Fruit fly (Drosophila melanogaster): ENCODE data around the gene mkg-p.

mkg-p gene

dm6 chr3L:8423156-8423555 is 18.1 kb upstream of the mkg-p start (continued):
- TF ChIP-seq shn (GFP tag; optimal IDR thresholded peaks at IDR 0.05) = no peak
- TF ChIP-seq onecut (GFP tag; IDR thresholded peaks at IDR 0.05) = no peak
- TF ChIP-seq CG1024 (GFP tag; IDR thresholded peaks at IDR 0.05) = no peak
- no peak for TF ChIP-seq Fer1 (GFP tag; optimal IDR thresholded peaks at IDR 0.05)
- no peak for TF ChIP-seq disco-r (GFP tag; optimal IDR thresholded peaks at IDR 0.05)
- no peak for TF ChIP-seq otp (GFP tag; IDR thresholded peaks at IDR 0.05)
- TF ChIP-seq Tbp (GFP tag; optimal IDR thresholded peaks at IDR 0.05) = no peak
- no peak for TF ChIP-seq CG1603 (tag; optimal IDR thresholded peaks at IDR 0.05)
- TF ChIP-seq tup (GFP tag; optimal IDR thresholded peaks at IDR 0.05) = no peak
- TF ChIP-seq CG12659 (GFP tag; optimal IDR thresholded peaks at IDR 0.05) = no peak
- TF ChIP-seq CG17186 (GFP tag; optimal IDR thresholded peaks at IDR 0.05) = no peak
- no peak for TF ChIP-seq insv (GFP tag; optimal IDR thresholded peaks at IDR 0.05)
- TF ChIP-seq ATbp (GFP tag; optimal IDR thresholded peaks at IDR 0.05) = peak; percentile 14
- TF ChIP-seq cato (GFP tag; optimal IDR thresholded peaks at IDR 0.05; ENCODE audit: borderline replicate concordance) = no peak
- TF ChIP-seq CG2202 (tag; optimal IDR thresholded peaks at IDR 0.05) = no peak
- TF ChIP-seq ara (GFP tag; IDR thresholded peaks at IDR 0.05) = no peak
- TF ChIP-seq croc (GFP tag; conservative IDR thresholded peaks at IDR 0.05) = no peak
- no peak for TF ChIP-seq Camta (GFP tag; optimal IDR thresholded peaks at IDR 0.05)
- TF ChIP-seq dimm (GFP tag; IDR thresholded peaks at IDR 0.05) = no peak
- no peak for TF ChIP-seq CG7271 (tag; optimal IDR thresholded peaks at IDR 0.05)
- TF ChIP-seq chinmo (GFP tag; IDR thresholded peaks at IDR 0.05; ENCODE audit: partially characterized antibody) = no peak
- no peak for TF ChIP-seq CG13894 (tag; optimal IDR thresholded peaks at IDR 0.05)
- TF ChIP-seq CG15601 (tag; optimal IDR thresholded peaks at IDR 0.05) = no peak
- TF ChIP-seq CG17568 (GFP tag; optimal IDR thresholded peaks at IDR 0.05) = no peak
- no peak for TF ChIP-seq CG31224 (GFP tag; IDR thresholded peaks at IDR 0.05)
- no peak for TF ChIP-seq CG12942 (GFP tag; optimal IDR thresholded peaks at IDR 0.05)
- TF ChIP-seq mam (GFP tag; optimal IDR thresholded peaks at IDR 0.05) = no peak
- no peak for TF ChIP-seq CG15696 (tag; optimal IDR thresholded peaks at IDR 0.05)
- TF ChIP-seq CG12155 (GFP tag; optimal IDR thresholded peaks at IDR 0.05) = no peak
- TF ChIP-seq E2f2 (GFP tag; IDR thresholded peaks at IDR 0.05) = no peak
- TF ChIP-seq CG3281 (GFP tag; optimal IDR thresholded peaks at IDR 0.05) = no peak
- no peak for TF ChIP-seq CG5180 (GFP tag; optimal IDR thresholded peaks at IDR 0.05)
- TF ChIP-seq Dfd (GFP tag; optimal IDR thresholded peaks at IDR 0.05) = no peak
- TF ChIP-seq Hey (tag; optimal IDR thresholded peaks at IDR 0.05) = no peak
- no peak for TF ChIP-seq CG12744 (GFP tag; optimal IDR thresholded peaks at IDR 0.05)
- TF ChIP-seq Blimp-1 (GFP tag; optimal IDR thresholded peaks at IDR 0.05) = peak; percentile 13
- TF ChIP-seq grn (GFP tag; optimal IDR thresholded peaks at IDR 0.05) = no peak
- TF ChIP-seq sisA (GFP tag; IDR thresholded peaks at IDR 0.05) = no peak
- TF ChIP-seq Sox100B (GFP tag; optimal IDR thresholded peaks at IDR 0.05) = peak; percentile 62
- TF ChIP-seq aop (GFP tag; IDR thresholded peaks at IDR 0.05) = no peak
- TF ChIP-seq crp (GFP tag; optimal IDR thresholded peaks at IDR 0.05) = no peak
- TF ChIP-seq pzg (GFP tag; optimal IDR thresholded peaks at IDR 0.05) = no peak
- peak; percentile 40 for TF ChIP-seq CG10979 (tag; optimal IDR thresholded peaks at IDR 0.05)
- TF ChIP-seq CG18619 (GFP tag; optimal IDR thresholded peaks at IDR 0.05) = no peak
- TF ChIP-seq Chrac-16 (GFP tag; optimal IDR thresholded peaks at IDR 0.05) = no peak
- TF ChIP-seq CG11093 (GFP tag; IDR thresholded peaks at IDR 0.05) = no peak
- 0 out of 2 replicates have a peak, but pooled peaks have one; percentile 4 for TF ChIP-seq Drgx (GFP tag; IDR thresholded peaks at IDR 0.05)
- TF ChIP-seq Oli (tag; optimal IDR thresholded peaks at IDR 0.05) = peak; percentile 19
- peak; percentile 51 for TF ChIP-seq CG9437 (GFP tag; optimal IDR thresholded peaks at IDR 0.05)
- TF ChIP-seq az2 (GFP tag; optimal IDR thresholded peaks at IDR 0.05) = peak; percentile 31
- TF ChIP-seq Side (GFP tag; optimal IDR thresholded peaks at IDR 0.05) = no peak

Data from whole organism, embryonic.